Worm (Caenorhabditis elegans): Measurements from ENCODE around the gene gmeb-3.

gmeb-3 gene

DNA sequence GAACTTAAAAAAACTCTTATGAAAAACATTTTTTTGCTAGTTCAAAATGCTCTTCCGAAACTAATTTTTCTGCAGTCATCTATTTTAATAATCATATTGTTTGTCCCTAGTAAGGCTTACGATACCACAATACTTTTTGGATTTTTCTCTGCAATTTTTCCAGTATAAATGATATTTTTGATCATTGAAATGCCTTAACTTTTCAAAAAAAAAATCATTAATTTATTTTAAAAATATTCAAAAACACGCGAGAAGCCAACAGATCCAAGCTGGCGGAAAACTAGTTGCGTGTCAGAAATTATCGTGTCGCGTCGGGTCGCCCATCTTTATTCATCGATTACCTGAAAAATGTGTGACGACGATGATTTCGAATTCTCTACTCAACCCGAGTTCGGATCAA, at the start of gene gmeb-3:
Gene gmeb-3, plus strand, starts transcription at position 301 of the 400 bp plus-strand sequence.
- TF ChIP-seq ztf-23 (GFP tag; IDR thresholded peaks at IDR 0.05) (no peak), ztf-29 (GFP tag; IDR thresholded peaks at IDR 0.05) (no peak), cog-1 (tag; optimal IDR thresholded peaks at IDR 0.05) (no peak), tab-1 (GFP tag; IDR thresholded peaks at IDR 0.05) (no peak), med-1 (GFP tag; optimal IDR thresholded peaks at IDR 0.05; ENCODE audit: insufficient read depth) (no peak), flt-1 (GFP tag; IDR thresholded peaks at IDR 0.05) (no peak), T22C8.4 (GFP tag; IDR thresholded peaks at IDR 0.05) (no peak), ref-1 (GFP tag; conservative IDR thresholded peaks at IDR 0.05) (no peak), klf-2 (GFP tag; conservative IDR thresholded peaks at IDR 0.05) (no peak)

DNA sequence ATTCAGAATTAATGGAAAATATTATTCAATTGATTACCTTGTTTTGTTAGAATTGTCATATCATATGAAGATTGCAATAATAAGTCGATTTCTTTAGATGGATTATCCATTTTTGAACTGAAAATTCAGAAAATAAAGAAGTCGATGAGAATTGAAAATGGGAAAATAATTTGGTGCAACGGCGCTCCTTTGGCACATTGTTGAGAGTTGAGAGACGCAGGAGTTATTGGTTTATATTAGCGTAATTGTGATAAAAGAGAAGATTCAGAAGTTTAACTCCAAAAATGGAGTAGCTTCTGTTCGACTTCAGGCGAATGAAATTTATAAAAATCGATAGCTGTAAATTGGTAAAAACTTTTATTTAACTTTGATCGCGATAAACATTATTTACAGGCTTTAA, 48.7 kb upstream of the gmeb-3 start, which contains the start of gene C14B1.8:
Gene C14B1.8, minus strand, starts transcription at position 117 of the 400 bp plus-strand sequence.
- no peak for TF ChIP-seq flt-1 (GFP tag; IDR thresholded peaks at IDR 0.05)
- no peak for TF ChIP-seq cog-1 (tag; optimal IDR thresholded peaks at IDR 0.05)
- no peak for TF ChIP-seq klf-2 (GFP tag; conservative IDR thresholded peaks at IDR 0.05)
- TF ChIP-seq tab-1 (GFP tag; IDR thresholded peaks at IDR 0.05), result no peak
- no peak for TF ChIP-seq med-1 (GFP tag; optimal IDR thresholded peaks at IDR 0.05; ENCODE audit: insufficient read depth)
- TF ChIP-seq ztf-23 (GFP tag; IDR thresholded peaks at IDR 0.05), result no peak
- no peak for TF ChIP-seq ref-1 (GFP tag; conservative IDR thresholded peaks at IDR 0.05)
- TF ChIP-seq T22C8.4 (GFP tag; IDR thresholded peaks at IDR 0.05), result no peak
- TF ChIP-seq ztf-29 (GFP tag; IDR thresholded peaks at IDR 0.05), result no peak

DNA sequence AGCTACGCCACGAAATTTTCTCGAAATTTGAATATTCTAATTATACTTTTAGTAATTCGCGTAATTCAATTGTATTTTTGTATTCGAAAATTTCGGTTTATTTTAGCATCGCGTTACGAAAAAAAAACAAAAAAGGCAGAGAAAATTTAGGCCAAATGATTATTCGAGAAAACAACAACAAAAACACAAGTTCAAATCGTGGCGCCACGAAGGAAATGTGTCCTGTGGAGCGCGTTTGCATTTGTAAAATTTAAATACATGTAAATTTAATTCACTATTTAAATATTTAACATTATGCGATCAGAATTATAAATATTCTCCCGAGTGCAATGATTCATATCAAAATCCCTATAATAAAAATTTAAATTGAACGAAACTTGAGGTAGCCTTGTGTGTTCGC, 44.6 kb upstream of the gmeb-3 start:
- TF ChIP-seq ref-1 (GFP tag; conservative IDR thresholded peaks at IDR 0.05), result no peak
- TF ChIP-seq flt-1 (GFP tag; IDR thresholded peaks at IDR 0.05), result no peak
- no peak for TF ChIP-seq ztf-23 (GFP tag; IDR thresholded peaks at IDR 0.05)
- TF ChIP-seq tab-1 (GFP tag; IDR thresholded peaks at IDR 0.05), result no peak
- TF ChIP-seq cog-1 (tag; optimal IDR thresholded peaks at IDR 0.05), result no peak
- TF ChIP-seq klf-2 (GFP tag; conservative IDR thresholded peaks at IDR 0.05), result no peak
- no peak for TF ChIP-seq T22C8.4 (GFP tag; IDR thresholded peaks at IDR 0.05)
- TF ChIP-seq med-1 (GFP tag; optimal IDR thresholded peaks at IDR 0.05; ENCODE audit: insufficient read depth), result no peak
- TF ChIP-seq ztf-29 (GFP tag; IDR thresholded peaks at IDR 0.05), result no peak

DNA sequence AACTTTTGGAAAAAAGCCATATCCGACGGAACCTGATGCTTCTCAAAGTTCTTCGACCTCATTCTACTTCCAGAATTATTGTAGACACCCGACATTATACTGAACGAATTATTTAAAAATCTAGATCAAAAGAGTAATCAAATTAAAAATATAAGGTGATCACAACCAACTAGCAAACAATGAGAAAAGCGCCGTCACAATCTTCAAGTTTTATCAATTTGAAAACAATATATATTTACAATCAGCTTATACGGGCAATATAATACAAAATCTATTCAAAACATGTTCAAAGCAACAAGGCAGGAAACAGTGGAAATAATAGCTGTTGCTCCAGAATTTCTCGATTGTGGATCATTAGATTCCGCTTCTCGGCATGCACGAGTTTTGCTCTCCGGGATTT, 43.4 kb upstream of the gmeb-3 start, which contains the start of gene C14B1.12:
Gene C14B1.12, minus strand, starts transcription at position 101 of the 400 bp plus-strand sequence.
- TF ChIP-seq flt-1 (GFP tag; IDR thresholded peaks at IDR 0.05) (no peak), ztf-23 (GFP tag; IDR thresholded peaks at IDR 0.05) (no peak), med-1 (GFP tag; optimal IDR thresholded peaks at IDR 0.05; ENCODE audit: insufficient read depth) (no peak), ztf-29 (GFP tag; IDR thresholded peaks at IDR 0.05) (no peak), T22C8.4 (GFP tag; IDR thresholded peaks at IDR 0.05) (no peak), ref-1 (GFP tag; conservative IDR thresholded peaks at IDR 0.05) (no peak), klf-2 (GFP tag; conservative IDR thresholded peaks at IDR 0.05) (no peak), cog-1 (tag; optimal IDR thresholded peaks at IDR 0.05) (no peak), tab-1 (GFP tag; IDR thresholded peaks at IDR 0.05) (no peak)

DNA sequence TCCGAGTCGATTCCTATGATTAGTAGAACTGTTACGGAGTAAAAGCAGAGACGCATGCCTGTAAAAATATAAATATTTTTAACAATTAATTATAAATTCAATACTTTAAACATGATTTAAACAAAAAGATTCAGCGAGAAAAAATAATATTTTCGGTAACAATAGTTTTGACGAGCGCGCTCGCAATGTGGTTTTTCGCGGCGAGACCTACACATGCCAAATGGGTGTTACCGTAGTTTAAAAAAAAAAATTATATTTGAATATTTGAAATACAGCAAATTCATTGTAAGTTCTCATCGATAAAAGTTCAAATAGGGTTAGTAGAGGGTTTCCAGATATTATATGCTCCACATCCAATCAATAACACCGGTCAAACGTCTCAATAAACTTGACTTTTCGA, 41.9 kb upstream of the gmeb-3 start, which contains the start of gene gldi-5:
Gene gldi-5, minus strand, starts transcription at position 58 of the 400 bp plus-strand sequence.
- TF ChIP-seq tab-1 (GFP tag; IDR thresholded peaks at IDR 0.05), result no peak

DNA sequence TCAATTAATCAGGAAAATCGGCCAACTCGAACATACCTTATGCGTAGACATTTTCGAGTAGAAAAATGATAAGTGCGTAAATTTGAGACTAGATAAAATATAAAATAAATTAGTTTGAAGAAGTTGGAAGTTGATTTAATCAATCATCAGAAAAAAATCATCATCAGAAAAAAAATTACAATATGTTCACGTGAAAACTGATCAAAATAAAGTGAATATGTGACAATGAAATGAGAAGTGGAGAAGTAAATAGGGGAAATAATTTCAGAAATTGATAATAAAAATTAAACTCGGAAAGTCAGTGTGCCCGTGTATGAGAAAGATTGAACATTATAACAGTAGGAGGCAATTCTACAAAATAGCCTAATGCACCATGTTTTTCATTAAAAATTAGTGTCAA, 38.8 kb upstream of the gmeb-3 start, which contains the start of gene F34D10.9:
Gene F34D10.9, minus strand, starts transcription at position 101 of the 400 bp plus-strand sequence.
- TF ChIP-seq ztf-29 (GFP tag; IDR thresholded peaks at IDR 0.05) (no peak), flt-1 (GFP tag; IDR thresholded peaks at IDR 0.05) (no peak), ref-1 (GFP tag; conservative IDR thresholded peaks at IDR 0.05) (no peak), ztf-23 (GFP tag; IDR thresholded peaks at IDR 0.05) (no peak), klf-2 (GFP tag; conservative IDR thresholded peaks at IDR 0.05) (no peak), cog-1 (tag; optimal IDR thresholded peaks at IDR 0.05) (no peak), med-1 (GFP tag; optimal IDR thresholded peaks at IDR 0.05; ENCODE audit: insufficient read depth) (no peak), tab-1 (GFP tag; IDR thresholded peaks at IDR 0.05) (no peak), T22C8.4 (GFP tag; IDR thresholded peaks at IDR 0.05) (no peak)

DNA sequence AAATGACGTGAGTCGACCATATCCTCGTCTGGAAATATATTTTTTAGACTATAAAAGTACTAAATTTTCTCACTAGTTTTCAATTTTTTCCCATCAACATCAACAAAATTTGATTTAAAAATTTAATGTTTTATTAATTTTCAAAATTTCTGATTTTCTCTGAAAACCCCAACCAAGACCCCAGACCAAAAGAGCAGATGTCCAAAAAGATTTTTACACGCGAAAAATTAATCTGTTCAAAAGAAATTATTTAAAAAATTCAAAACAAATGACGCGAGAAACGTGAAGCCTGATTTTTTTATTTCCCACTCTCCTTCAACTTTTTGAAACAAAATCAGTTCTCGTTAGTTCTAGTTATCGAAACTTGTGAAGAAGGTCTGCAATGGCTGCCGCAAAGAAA, 37.8 kb upstream of the gmeb-3 start, which contains the start of gene F34D10.8:
Gene F34D10.8, plus strand, starts transcription at position 301 of the 400 bp plus-strand sequence.
- TF ChIP-seq med-1 (GFP tag; optimal IDR thresholded peaks at IDR 0.05; ENCODE audit: insufficient read depth) (no peak), T22C8.4 (GFP tag; IDR thresholded peaks at IDR 0.05) (no peak), ref-1 (GFP tag; conservative IDR thresholded peaks at IDR 0.05) (no peak), cog-1 (tag; optimal IDR thresholded peaks at IDR 0.05) (no peak), ztf-29 (GFP tag; IDR thresholded peaks at IDR 0.05) (no peak), ztf-23 (GFP tag; IDR thresholded peaks at IDR 0.05) (no peak), tab-1 (GFP tag; IDR thresholded peaks at IDR 0.05) (no peak), flt-1 (GFP tag; IDR thresholded peaks at IDR 0.05) (no peak), klf-2 (GFP tag; conservative IDR thresholded peaks at IDR 0.05) (no peak)

DNA sequence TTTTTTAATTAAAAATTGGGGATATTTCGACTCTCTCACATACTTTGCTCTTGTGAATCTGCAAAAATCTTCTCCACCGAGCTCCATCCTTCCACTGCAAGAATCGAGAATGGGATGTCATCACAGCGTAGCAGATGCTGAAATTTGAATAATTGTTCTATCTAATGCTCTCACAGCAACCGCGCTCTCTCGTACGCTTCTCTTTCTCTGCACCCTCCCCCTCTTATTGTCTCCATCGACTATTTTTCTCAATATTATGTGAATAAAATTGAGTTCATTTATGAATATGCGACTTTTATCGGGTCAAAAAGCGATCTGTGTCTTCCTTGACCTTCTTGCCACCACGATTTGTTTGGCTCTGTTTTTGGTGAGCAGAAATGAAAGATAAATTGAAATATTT, 34.3 kb upstream of the gmeb-3 start, which contains the start of gene F34D10.3:
Gene F34D10.3, plus strand, starts transcription at position 249 of the 400 bp plus-strand sequence.
- TF ChIP-seq flt-1 (GFP tag; IDR thresholded peaks at IDR 0.05) (no peak), klf-2 (GFP tag; conservative IDR thresholded peaks at IDR 0.05) (no peak), cog-1 (tag; optimal IDR thresholded peaks at IDR 0.05) (no peak), T22C8.4 (GFP tag; IDR thresholded peaks at IDR 0.05) (no peak), ref-1 (GFP tag; conservative IDR thresholded peaks at IDR 0.05) (no peak), ztf-23 (GFP tag; IDR thresholded peaks at IDR 0.05) (no peak), ztf-29 (GFP tag; IDR thresholded peaks at IDR 0.05) (no peak)

DNA sequence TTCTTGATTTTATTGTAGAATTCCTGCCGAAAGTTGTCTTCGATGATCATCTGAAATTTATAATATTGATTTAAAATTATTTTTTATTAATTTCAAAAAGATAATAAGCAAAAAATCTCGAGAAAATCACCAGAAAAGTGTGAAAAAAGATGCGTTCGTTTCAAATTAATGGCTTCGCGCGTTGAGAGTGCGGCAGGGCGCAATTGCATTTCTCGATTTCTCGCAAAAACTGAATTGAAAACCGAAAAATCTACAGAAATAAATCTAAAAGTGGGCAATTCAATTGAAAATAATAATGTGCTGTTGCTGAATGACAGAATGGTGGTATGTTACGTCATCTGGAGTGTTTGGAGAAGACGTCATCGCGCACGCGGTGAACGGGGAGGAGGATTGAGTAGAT, 33.3 kb upstream of the gmeb-3 start, which contains the start of gene evl-18:
Gene evl-18, minus strand, starts transcription at position 50 of the 400 bp plus-strand sequence.
- TF ChIP-seq cog-1 (tag; optimal IDR thresholded peaks at IDR 0.05), result no peak
- no peak for TF ChIP-seq ref-1 (GFP tag; conservative IDR thresholded peaks at IDR 0.05)
- TF ChIP-seq flt-1 (GFP tag; IDR thresholded peaks at IDR 0.05), result no peak
- TF ChIP-seq ztf-29 (GFP tag; IDR thresholded peaks at IDR 0.05), result no peak
- no peak for TF ChIP-seq ztf-23 (GFP tag; IDR thresholded peaks at IDR 0.05)
- no peak for TF ChIP-seq tab-1 (GFP tag; IDR thresholded peaks at IDR 0.05)
- no peak for TF ChIP-seq klf-2 (GFP tag; conservative IDR thresholded peaks at IDR 0.05)
- no peak for TF ChIP-seq med-1 (GFP tag; optimal IDR thresholded peaks at IDR 0.05; ENCODE audit: insufficient read depth)
- TF ChIP-seq T22C8.4 (GFP tag; IDR thresholded peaks at IDR 0.05), result no peak

Measured in whole organism, midembryonic.